Fruit fly (Drosophila melanogaster): ENCODE results near the gene msi.

The msi gene

dm6 chr3R:25493294-25494187 is 22.4 kb upstream of the msi start (continued):
- TF ChIP-seq sens (GFP tag) (peak; percentile 55), Doc3 (GFP tag; IDR thresholded peaks at IDR 0.05; ENCODE audit: partially characterized antibody) (no peak), sima (GFP tag; optimal IDR thresholded peaks at IDR 0.05) (no peak), CG13287 (GFP tag; IDR thresholded peaks at IDR 0.05; ENCODE audit: partially characterized antibody) (peak; percentile 40), NFAT (GFP tag; IDR thresholded peaks at IDR 0.05) (no peak), CG14710 (tag; optimal IDR thresholded peaks at IDR 0.05) (peak; percentile 31), CHES-1-like (GFP tag; optimal IDR thresholded peaks at IDR 0.05) (no peak), CG18262 (tag; optimal IDR thresholded peaks at IDR 0.05) (no peak), CG9727 (GFP tag; optimal IDR thresholded peaks at IDR 0.05) (no peak), hkb (optimal IDR thresholded peaks at IDR 0.05) (no peak), hkb (GFP tag; IDR thresholded peaks at IDR 0.05) (no peak), ac (GFP tag; optimal IDR thresholded peaks at IDR 0.05) (no peak), CG11247 (GFP tag; IDR thresholded peaks at IDR 0.05) (no peak), CG8359 (GFP tag; optimal IDR thresholded peaks at IDR 0.05; ENCODE audit: borderline replicate concordance) (no peak), CG32767 (GFP tag; IDR thresholded peaks at IDR 0.05) (no peak), wek (GFP tag; optimal IDR thresholded peaks at IDR 0.05) (no peak), lmd (GFP tag; IDR thresholded peaks at IDR 0.05) (no peak), Dad (GFP tag; optimal IDR thresholded peaks at IDR 0.05) (no peak), CG1603 (tag; optimal IDR thresholded peaks at IDR 0.05) (no peak), dpn (GFP tag; optimal IDR thresholded peaks at IDR 0.05) (no peak), Ptx1 (GFP tag; IDR thresholded peaks at IDR 0.05) (no peak), tup (GFP tag; optimal IDR thresholded peaks at IDR 0.05) (no peak), sqz (GFP tag; optimal IDR thresholded peaks at IDR 0.05) (no peak), sob (GFP tag; IDR thresholded peaks at IDR 0.05) (no peak), CG6175 (GFP tag; IDR thresholded peaks at IDR 0.05) (no peak), Gug (GFP tag; IDR thresholded peaks at IDR 0.05) (no peak), CG10267 (tag; optimal IDR thresholded peaks at IDR 0.05) (peak; percentile 91), Bdp1 (GFP tag; optimal IDR thresholded peaks at IDR 0.05) (no peak), CG17385 (GFP tag; optimal IDR thresholded peaks at IDR 0.05) (no peak), CG30020 (tag; optimal IDR thresholded peaks at IDR 0.05) (no peak), CG15011 (GFP tag; optimal IDR thresholded peaks at IDR 0.05) (no peak), CkIIα-i1 (GFP tag; IDR thresholded peaks at IDR 0.05) (no peak), MBD-R2 (GFP tag; IDR thresholded peaks at IDR 0.05) (peak; percentile 30; the same call in 1 of the 2 replicates), CG8290 (GFP tag; optimal IDR thresholded peaks at IDR 0.05) (no peak), CG8290 (tag; optimal IDR thresholded peaks at IDR 0.05) (no peak), Dek (tag; optimal IDR thresholded peaks at IDR 0.05) (no peak), gem (tag; optimal IDR thresholded peaks at IDR 0.05) (peak; percentile 16), CG2202 (tag; optimal IDR thresholded peaks at IDR 0.05) (no peak), CG6272 (GFP tag; IDR thresholded peaks at IDR 0.05) (no peak), phol (tag; optimal IDR thresholded peaks at IDR 0.05) (no peak), Rfx (GFP tag; IDR thresholded peaks at IDR 0.05) (no peak), Jarid2 (GFP tag; optimal IDR thresholded peaks at IDR 0.05) (no peak), Elba2 (GFP tag; optimal IDR thresholded peaks at IDR 0.05) (no peak), Hey (tag; optimal IDR thresholded peaks at IDR 0.05) (no peak), bsh (GFP tag; optimal IDR thresholded peaks at IDR 0.05) (peak in 1 of 2 experiments; percentile 53), CG5180 (GFP tag; optimal IDR thresholded peaks at IDR 0.05) (no peak), E2f2 (GFP tag; IDR thresholded peaks at IDR 0.05) (peak; percentile 95), psq (GFP tag; optimal IDR thresholded peaks at IDR 0.05) (no peak), sc (optimal IDR thresholded peaks at IDR 0.05) (no peak), sc (GFP tag; optimal IDR thresholded peaks at IDR 0.05) (no peak), Mes4 (GFP tag; optimal IDR thresholded peaks at IDR 0.05) (no peak)
